Fruit fly (Drosophila melanogaster) whole organism, embryonic: ENCODE results near the gene TfIIA-S.
A peak's percentile ranks its signal among the peaks of the same experiment; 100 is the strongest.

Experiments used
- Antp ChIP-seq: fragments of 200-800 bp; sonication (Bioruptor generic); optimal IDR thresholded peaks from 3 replicates; lab custom pipeline; 2016; ENCODE audit warnings: missing biosample characterization, missing genetic modification characterization
- BEAF-32 ChIP-seq: fragments of 200-800 bp; sonication (Bioruptor generic); optimal IDR thresholded peaks from 3 replicates; lab custom pipeline; 2017; ENCODE audit warnings: missing biosample characterization, missing genetic modification characterization, mild to moderate bottlenecking, moderate library complexity, missing genetic modification reagents
- Bdp1 ChIP-seq: fragments of 200-800 bp; sonication (Bioruptor generic); optimal IDR thresholded peaks from 3 replicates; lab custom pipeline; 2016; ENCODE audit warnings: missing biosample characterization, missing genetic modification characterization
- CG11560 ChIP-seq: fragments of 200-800 bp; sonication (Bioruptor generic); IDR thresholded peaks from 3 replicates; pipeline ENCODE4 v1.3.6; 2022; ENCODE audit warnings: missing biosample characterization, missing genetic modification characterization
- CG12071 ChIP-seq: fragments of 200-800 bp; sonication (Bioruptor generic); optimal IDR thresholded peaks from 3 replicates; lab custom pipeline; 2018; ENCODE audit warnings: missing biosample characterization, mild to moderate bottlenecking, missing genetic modification characterization
- CG12744 ChIP-seq: fragments of 200-800 bp; sonication (Bioruptor generic); optimal IDR thresholded peaks from 2 replicates; lab custom pipeline; 2016; ENCODE audit warnings: missing biosample characterization, missing genetic modification characterization
- CG12769 ChIP-seq: fragments of 200-800 bp; sonication (Bioruptor generic); optimal IDR thresholded peaks from 2 replicates; lab custom pipeline; 2019; ENCODE audit warnings: missing biosample characterization, mild to moderate bottlenecking, missing genetic modification characterization, moderate library complexity
- CG13424 ChIP-seq: fragments of 200-800 bp; sonication (Bioruptor generic); optimal IDR thresholded peaks from 2 replicates; lab custom pipeline; 2019; ENCODE audit warnings: missing biosample characterization, mild to moderate bottlenecking, missing genetic modification characterization, moderate library complexity
- CG16779 ChIP-seq: fragments of 200-800 bp; sonication (Bioruptor generic); IDR thresholded peaks from 2 replicates; pipeline ENCODE4 v1.3.6; 2022; ENCODE audit warnings: missing biosample characterization, missing genetic modification characterization
- CG17612 ChIP-seq: fragments of 200-800 bp; sonication (Bioruptor generic); IDR thresholded peaks from 2 replicates; pipeline ENCODE4 v1.3.6; 2022; ENCODE audit warnings: missing biosample characterization, missing genetic modification characterization
- CG17802 ChIP-seq: fragments of 200-800 bp; sonication (Bioruptor generic); optimal IDR thresholded peaks from 2 replicates; lab custom pipeline; 2018; ENCODE audit warnings: missing biosample characterization, mild to moderate bottlenecking, missing genetic modification characterization, moderate library complexity
- CG31224 ChIP-seq: fragments of 200-800 bp; sonication (Bioruptor generic); IDR thresholded peaks from 2 replicates; pipeline ENCODE4 v1.3.6; 2022; ENCODE audit warnings: missing biosample characterization, missing genetic modification characterization
- CG31365 ChIP-seq: fragments of 200-800 bp; sonication (Bioruptor generic); optimal IDR thresholded peaks from 2 replicates; lab custom pipeline; 2018; ENCODE audit warnings: missing biosample characterization, mild to moderate bottlenecking, missing genetic modification characterization
- CG3163 ChIP-seq: fragments of 200-800 bp; sonication (Bioruptor generic); optimal IDR thresholded peaks from 3 replicates; lab custom pipeline; 2016; ENCODE audit warnings: missing biosample characterization, missing genetic modification characterization
- CG32767 ChIP-seq: fragments of 200-800 bp; sonication (Bioruptor generic); IDR thresholded peaks from 2 replicates; pipeline ENCODE4 v1.3.6; 2022; ENCODE audit warnings: missing biosample characterization, missing genetic modification characterization
- CG3838 ChIP-seq: fragments of 200-800 bp; sonication (Bioruptor generic); optimal IDR thresholded peaks from 3 replicates; lab custom pipeline; 2016; ENCODE audit warnings: missing biosample characterization, missing genetic modification characterization
- CG4360 ChIP-seq: fragments of 200-800 bp; sonication (Bioruptor generic); IDR thresholded peaks from 2 replicates; pipeline ENCODE4 v1.3.6; 2022; ENCODE audit warnings: missing biosample characterization, missing genetic modification characterization
- CG6175 ChIP-seq: fragments of 200-800 bp; sonication (Bioruptor generic); IDR thresholded peaks from 3 replicates; pipeline ENCODE4 v1.3.6; 2022; ENCODE audit warnings: missing biosample characterization, missing genetic modification characterization
- CG7987 ChIP-seq: fragments of 200-800 bp; sonication (Bioruptor generic); optimal IDR thresholded peaks from 2 replicates; lab custom pipeline; 2018; ENCODE audit warnings: missing biosample characterization, mild to moderate bottlenecking, missing genetic modification characterization, moderate library complexity
- CG8359 ChIP-seq: fragments of 200-800 bp; sonication (Bioruptor generic); optimal IDR thresholded peaks from 2 replicates; lab custom pipeline; 2017; ENCODE audit warnings: missing biosample characterization, mild to moderate bottlenecking, missing genetic modification characterization, borderline replicate concordance
- CG9215 ChIP-seq: fragments of 200-800 bp; sonication (Bioruptor generic); IDR thresholded peaks from 2 replicates; pipeline ENCODE4 v1.3.6; 2022; ENCODE audit warnings: missing biosample characterization, missing genetic modification characterization
- CG9797 ChIP-seq: fragments of 200-800 bp; sonication (Bioruptor generic); optimal IDR thresholded peaks from 3 replicates; lab custom pipeline; 2018; ENCODE audit warnings: missing biosample characterization, mild to moderate bottlenecking, missing genetic modification characterization
- D ChIP-seq, 2 experiments: fragments of 200-800 bp in 1 of 2; fragments of >200 bp in 1 of 2; sonication (Bioruptor generic) in 1 of 2; optimal IDR thresholded peaks; 2 replicates in 1 of 2; 3 replicates in 1 of 2; lab custom pipeline; 2017; ENCODE audit warnings: mild to moderate bottlenecking in 1 of 2, missing biosample characterization in 1 of 2, missing genetic modification characterization in 1 of 2, missing genetic modification reagents in 1 of 2
- D19A ChIP-seq: fragments of 200-800 bp; optimal IDR thresholded peaks from 3 replicates; lab custom pipeline; 2019; ENCODE audit warnings: missing biosample characterization, mild to moderate bottlenecking, missing genetic modification characterization, moderate library complexity
- Dbx ChIP-seq: fragments of 200-800 bp; sonication (Bioruptor generic); IDR thresholded peaks from 3 replicates; pipeline ENCODE4 v1.3.6; 2022; ENCODE audit warnings: missing biosample characterization, missing genetic modification characterization
- Doc2 ChIP-seq: fragments of 200-800 bp; sonication (Bioruptor generic); IDR thresholded peaks from 2 replicates; pipeline ENCODE4 v1.3.6; 2022; ENCODE audit warnings: missing biosample characterization, missing genetic modification characterization
- Gsc ChIP-seq: fragments of 200-800 bp; sonication (Bioruptor generic); IDR thresholded peaks from 2 replicates; pipeline ENCODE4 v1.3.6; 2022; ENCODE audit warnings: missing biosample characterization, missing genetic modification characterization
- HLH4C ChIP-seq: fragments of 200-800 bp; sonication (Bioruptor generic); IDR thresholded peaks from 3 replicates; pipeline ENCODE4 v1.3.6; 2022; ENCODE audit warnings: missing biosample characterization, missing genetic modification characterization; ENCODE audit not compliant: partially characterized antibody
- HLHmδ ChIP-seq: fragments of 200-800 bp; sonication (Bioruptor generic); optimal IDR thresholded peaks from 2 replicates; lab custom pipeline; 2018; ENCODE audit warnings: missing biosample characterization, mild to moderate bottlenecking, missing genetic modification characterization, moderate library complexity
- Hr39 ChIP-seq: fragments of >200 bp; optimal IDR thresholded peaks from 2 replicates; lab custom pipeline; 2017
- Hr51 ChIP-seq, 2 experiments: fragments of 200-800 bp; sonication (Bioruptor generic); optimal IDR thresholded peaks; 2 replicates in 1 of 2; 3 replicates in 1 of 2; lab custom pipeline; 2016 to 2018; ENCODE audit warnings: missing biosample characterization in 2 of 2, missing genetic modification characterization in 2 of 2, mild to moderate bottlenecking in 1 of 2, moderate library complexity in 1 of 2
- Nf-YB ChIP-seq: fragments of 200-800 bp; sonication (Bioruptor generic); optimal IDR thresholded peaks from 3 replicates; lab custom pipeline; 2019; ENCODE audit warnings: missing biosample characterization, mild to moderate bottlenecking, missing genetic modification characterization, moderate library complexity
- Sin3A ChIP-seq: fragments of >200 bp; optimal IDR thresholded peaks from 2 replicates; lab custom pipeline; 2018
- Vsx1 ChIP-seq: fragments of 200-800 bp; sonication (Bioruptor generic); optimal IDR thresholded peaks from 2 replicates; lab custom pipeline; 2017; ENCODE audit warnings: missing biosample characterization, mild to moderate bottlenecking, missing genetic modification characterization, missing genetic modification reagents
- Xbp1 ChIP-seq: fragments of 200-800 bp; sonication (Bioruptor generic); optimal IDR thresholded peaks from 3 replicates; lab custom pipeline; 2016; ENCODE audit warnings: missing biosample characterization, mild to moderate bottlenecking, missing genetic modification characterization
- br ChIP-seq: fragments of >200 bp; optimal IDR thresholded peaks from 2 replicates; lab custom pipeline; 2017
- btn ChIP-seq: fragments of 200-800 bp; sonication (Bioruptor generic); optimal IDR thresholded peaks from 2 replicates; lab custom pipeline; 2016; ENCODE audit warnings: missing biosample characterization, missing genetic modification characterization
- ci ChIP-seq: fragments of 200-800 bp; sonication (Bioruptor generic); IDR thresholded peaks from 3 replicates; pipeline ENCODE4 v1.3.6; 2022; ENCODE audit warnings: missing biosample characterization, missing genetic modification characterization
- da ChIP-seq: fragments of 200-800 bp; sonication (Bioruptor generic); optimal IDR thresholded peaks from 2 replicates; lab custom pipeline; 2016; ENCODE audit warnings: missing biosample characterization, missing genetic modification characterization
- dpn ChIP-seq, 2 experiments: fragments of 200-800 bp; sonication (Bioruptor generic); optimal IDR thresholded peaks; 3 replicates each; lab custom pipeline; 2016; ENCODE audit warnings: missing biosample characterization in 2 of 2, missing genetic modification characterization in 2 of 2
- ftz-f1 ChIP-seq: fragments of 200-800 bp; sonication (Bioruptor generic); optimal IDR thresholded peaks from 2 replicates; lab custom pipeline; 2016; ENCODE audit warnings: missing biosample characterization, missing genetic modification characterization
- gcm2 ChIP-seq: fragments of 200-800 bp; sonication (Bioruptor generic); optimal IDR thresholded peaks from 2 replicates; lab custom pipeline; 2016; ENCODE audit warnings: missing biosample characterization, missing genetic modification characterization
- gro ChIP-seq: fragments of 200-800 bp; sonication (Bioruptor generic); optimal IDR thresholded peaks from 2 replicates; lab custom pipeline; 2016; ENCODE audit warnings: missing biosample characterization, missing genetic modification characterization
- gsb-n ChIP-seq: fragments of 200-800 bp; sonication (Bioruptor generic); optimal IDR thresholded peaks from 3 replicates; lab custom pipeline; 2018; ENCODE audit warnings: missing biosample characterization, mild to moderate bottlenecking, missing genetic modification characterization
- gt ChIP-seq: fragments of 200-800 bp; sonication (Bioruptor generic); IDR thresholded peaks from 2 replicates; pipeline ENCODE4 v1.3.6; 2022; ENCODE audit warnings: missing biosample characterization, missing genetic modification characterization
- sr ChIP-seq: fragments of 200-800 bp; sonication (Bioruptor generic); IDR thresholded peaks from 3 replicates; pipeline ENCODE4 v1.3.6; 2022; ENCODE audit warnings: missing biosample characterization, missing genetic modification characterization
- stwl ChIP-seq: fragments of 200-800 bp; sonication (Bioruptor generic); optimal IDR thresholded peaks from 3 replicates; lab custom pipeline; 2018; ENCODE audit warnings: missing biosample characterization, mild to moderate bottlenecking, missing genetic modification characterization, moderate library complexity
- tap ChIP-seq: fragments of 200-800 bp; optimal IDR thresholded peaks from 3 replicates; lab custom pipeline; 2019; ENCODE audit warnings: missing biosample characterization, mild to moderate bottlenecking, missing genetic modification characterization, moderate library complexity
- tio ChIP-seq: fragments of 200-800 bp; sonication (Bioruptor generic); optimal IDR thresholded peaks from 2 replicates; lab custom pipeline; 2017; ENCODE audit warnings: missing biosample characterization, missing genetic modification characterization, inconsistent platforms
- tna ChIP-seq: fragments of 200-800 bp; sonication (Bioruptor generic); IDR thresholded peaks from 2 replicates; pipeline ENCODE4 v1.3.6; 2022; ENCODE audit warnings: missing biosample characterization, missing genetic modification characterization; ENCODE audit not compliant: partially characterized antibody
- wor ChIP-seq: fragments of 200-800 bp; sonication (Bioruptor generic); IDR thresholded peaks from 2 replicates; pipeline ENCODE4 v1.3.6; 2022; ENCODE audit warnings: missing biosample characterization, missing genetic modification characterization
- zen2 ChIP-seq: fragments of 200-800 bp; sonication (Bioruptor generic); IDR thresholded peaks from 3 replicates; pipeline ENCODE4 v1.3.6; 2022; ENCODE audit warnings: missing biosample characterization, missing genetic modification characterization; ENCODE audit not compliant: partially characterized antibody

The TfIIA-S gene

DNA sequence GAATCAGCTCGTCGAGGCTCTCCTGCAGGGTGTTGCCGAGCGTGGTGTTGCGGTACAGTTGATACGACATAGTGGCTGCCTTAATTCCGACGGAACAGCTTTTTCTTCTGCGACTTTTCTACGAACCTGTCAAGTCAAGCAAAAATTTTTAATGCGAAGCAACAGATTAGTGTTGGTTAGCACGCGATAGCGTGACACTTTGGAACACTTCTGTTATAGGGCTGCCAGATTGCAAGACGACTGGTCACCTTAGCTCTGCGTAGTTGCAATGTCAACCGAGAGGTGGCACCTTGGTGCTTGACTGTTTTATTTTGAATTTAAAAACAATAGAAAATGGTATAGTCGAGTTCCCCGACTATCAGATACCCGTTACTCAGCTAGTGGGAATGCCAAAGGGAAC, at the start of gene TfIIA-S (continued):
- peak; percentile 83 for TF ChIP-seq CG7987 (GFP tag; lab: Kevin White, UChicago)
- no peak for TF ChIP-seq CG4360 (GFP tag; lab: Robert Waterston, UW)
- no peak for TF ChIP-seq CG8359
- TF ChIP-seq tna (GFP tag; lab: Robert Waterston, UW), result no peak
- TF ChIP-seq CG12769 (tag; lab: Kevin White, UChicago), result no peak
- no peak for TF ChIP-seq CG16779 (GFP tag; lab: Robert Waterston, UW)
- peak; percentile 39 for TF ChIP-seq btn (GFP tag; lab: Kevin White, UChicago)
- peak; percentile 69 for TF ChIP-seq CG12744 (GFP tag; lab: Kevin White, UChicago)
- no peak for TF ChIP-seq ci (GFP tag; lab: Robert Waterston, UW)
- peak in 1 of 2 experiments; percentile 83 for TF ChIP-seq Hr51 (GFP tag; optimal IDR thresholded peaks at IDR 0.05; lab: Kevin White, UChicago)
- no peak for TF ChIP-seq zen2 (GFP tag; lab: Robert Waterston, UW)
- peak; percentile 77 for TF ChIP-seq HLHmδ (GFP tag; lab: Kevin White, UChicago)
- no peak for TF ChIP-seq wor (GFP tag; lab: Robert Waterston, UW)
- no peak for TF ChIP-seq CG17612
- peak; percentile 21 for TF ChIP-seq CG12071 (GFP tag; lab: Kevin White, UChicago)
- TF ChIP-seq Hr39, result peak; percentile 17
- TF ChIP-seq ftz-f1, result peak; percentile 90
- TF ChIP-seq CG31224, result no peak
- no peak for TF ChIP-seq gt
- peak; percentile 10 for TF ChIP-seq da (GFP tag; lab: Kevin White, UChicago)
- TF ChIP-seq CG32767 (GFP tag; lab: Robert Waterston, UW), result no peak
- TF ChIP-seq br (lab: Kevin White, UChicago), result no peak
- TF ChIP-seq gsb-n, result peak; percentile 45
- peak; percentile 88 for TF ChIP-seq gro
- no peak for TF ChIP-seq D (optimal IDR thresholded peaks at IDR 0.05; lab: Kevin White, UChicago)
- TF ChIP-seq D (GFP tag; optimal IDR thresholded peaks at IDR 0.05; lab: Kevin White, UChicago), result peak; percentile 40
- TF ChIP-seq HLH4C, result no peak
- TF ChIP-seq CG31365 (tag; lab: Kevin White, UChicago), result peak; percentile 26
- TF ChIP-seq Vsx1 (GFP tag; lab: Kevin White, UChicago), result no peak
- TF ChIP-seq Gsc (GFP tag; lab: Robert Waterston, UW), result no peak
- peak; percentile 65 for TF ChIP-seq Sin3A (lab: Kevin White, UChicago)
- TF ChIP-seq CG11560 (tag; lab: Robert Waterston, UW), result no peak
- no peak for TF ChIP-seq D19A
- peak; percentile 68 for TF ChIP-seq Bdp1
- no peak for TF ChIP-seq Doc2
- peak; percentile 69 for TF ChIP-seq BEAF-32 (GFP tag; lab: Kevin White, UChicago)
- TF ChIP-seq sr (GFP tag; lab: Robert Waterston, UW), result no peak
- no peak for TF ChIP-seq tio (GFP tag; lab: Kevin White, UChicago)
- peak; percentile 56 for TF ChIP-seq CG13424 (tag; lab: Kevin White, UChicago)
- TF ChIP-seq CG3838 (GFP tag; lab: Kevin White, UChicago), result no peak
- TF ChIP-seq Antp, result peak; percentile 86
- no peak for TF ChIP-seq CG6175 (GFP tag; lab: Robert Waterston, UW)
- TF ChIP-seq gcm2 (GFP tag; lab: Kevin White, UChicago), result peak; percentile 19
- peak; percentile 24 for TF ChIP-seq Nf-YB (GFP tag; lab: Kevin White, UChicago)
- TF ChIP-seq CG3163 (GFP tag; lab: Kevin White, UChicago), result peak; percentile 80
- TF ChIP-seq dpn (GFP tag; optimal IDR thresholded peaks at IDR 0.05; lab: Kevin White, UChicago), result peak; percentile 86 to 91
- no peak for TF ChIP-seq tap (tag; lab: Kevin White, UChicago)
- peak; percentile 90 for TF ChIP-seq Xbp1 (GFP tag; lab: Kevin White, UChicago)
- peak; percentile 59 for TF ChIP-seq CG17802 (tag; lab: Kevin White, UChicago)
- TF ChIP-seq CG9797, result peak; percentile 86
- no peak for TF ChIP-seq Dbx
- TF ChIP-seq stwl (tag; lab: Kevin White, UChicago), result peak; percentile 94
- no peak for TF ChIP-seq CG9215
